Fruit fly (Drosophila melanogaster): Measurements from ENCODE around the gene Rac1.

Gene Rac1

dm6 chr3L:1352065-1352464 is 49.6 kb upstream of the Rac1 start (continued):
- TF ChIP-seq tx (GFP tag; optimal IDR thresholded peaks at IDR 0.05): peak; percentile 8
- TF ChIP-seq fd96Cb (tag; optimal IDR thresholded peaks at IDR 0.05): no peak
- TF ChIP-seq chm (GFP tag; IDR thresholded peaks at IDR 0.05): 0 out of 2 replicates have a peak, but pooled peaks have one; percentile 44
- peak; percentile 26; the same call in 1 of the 2 replicates for TF ChIP-seq lmd (GFP tag; IDR thresholded peaks at IDR 0.05)
- no peak for TF ChIP-seq CG9437 (GFP tag; optimal IDR thresholded peaks at IDR 0.05)
- TF ChIP-seq C15 (GFP tag; IDR thresholded peaks at IDR 0.05): no peak
- TF ChIP-seq ac (GFP tag; optimal IDR thresholded peaks at IDR 0.05): no peak
- TF ChIP-seq CG4328 (GFP tag; optimal IDR thresholded peaks at IDR 0.05): no peak
- no peak for TF ChIP-seq D19B (GFP tag; optimal IDR thresholded peaks at IDR 0.05)
- peak; percentile 32 for TF ChIP-seq PHDP (tag; optimal IDR thresholded peaks at IDR 0.05)
- no peak for TF ChIP-seq Fer3 (tag; optimal IDR thresholded peaks at IDR 0.05)
- peak; percentile 91 for TF ChIP-seq sd (tag; optimal IDR thresholded peaks at IDR 0.05)
- peak; percentile 29 for TF ChIP-seq CG12391 (tag; optimal IDR thresholded peaks at IDR 0.05)
- TF ChIP-seq Aef1 (GFP tag; IDR thresholded peaks at IDR 0.05): no peak
- no peak for TF ChIP-seq CHES-1-like (GFP tag; optimal IDR thresholded peaks at IDR 0.05)
- peak; percentile 27 for TF ChIP-seq gcm (GFP tag; optimal IDR thresholded peaks at IDR 0.05)
- TF ChIP-seq Elba2 (GFP tag; optimal IDR thresholded peaks at IDR 0.05): peak; percentile 99
- TF ChIP-seq Hr3 (GFP tag; optimal IDR thresholded peaks at IDR 0.05): no peak
- peak; percentile 48 for TF ChIP-seq CG11504 (tag; optimal IDR thresholded peaks at IDR 0.05)
- peak; percentile 14 for TF ChIP-seq CG9727 (GFP tag; optimal IDR thresholded peaks at IDR 0.05)
- TF ChIP-seq CG9817 (tag; optimal IDR thresholded peaks at IDR 0.05): peak; percentile 13
- TF ChIP-seq lbe (GFP tag; optimal IDR thresholded peaks at IDR 0.05): no peak
- peak; percentile 3 for TF ChIP-seq pnt (GFP tag; optimal IDR thresholded peaks at IDR 0.05)
- no peak for TF ChIP-seq Ada2b (GFP tag; IDR thresholded peaks at IDR 0.05)
- TF ChIP-seq Atf3 (GFP tag; optimal IDR thresholded peaks at IDR 0.05): no peak
- TF ChIP-seq bcd (GFP tag; optimal IDR thresholded peaks at IDR 0.05): peak; percentile 10
- no peak for TF ChIP-seq CG13123 (GFP tag; optimal IDR thresholded peaks at IDR 0.05)
- TF ChIP-seq Dbx (GFP tag; IDR thresholded peaks at IDR 0.05): 0 out of 3 replicates have a peak, but pooled peaks have one; percentile 21
- TF ChIP-seq CG13894 (tag; optimal IDR thresholded peaks at IDR 0.05): peak; percentile 53
- no peak for TF ChIP-seq onecut (GFP tag; IDR thresholded peaks at IDR 0.05)
- TF ChIP-seq dati (GFP tag; IDR thresholded peaks at IDR 0.05): no peak
- peak; percentile 84 for TF ChIP-seq CG3995 (GFP tag; optimal IDR thresholded peaks at IDR 0.05)
- TF ChIP-seq CG3281 (GFP tag; optimal IDR thresholded peaks at IDR 0.05): peak; percentile 22
- no peak for TF ChIP-seq cato (GFP tag; optimal IDR thresholded peaks at IDR 0.05; ENCODE audit: borderline replicate concordance)
- TF ChIP-seq jigr1 (GFP tag; IDR thresholded peaks at IDR 0.05): no peak
- no peak for TF ChIP-seq tup (GFP tag; optimal IDR thresholded peaks at IDR 0.05)
- TF ChIP-seq Adf1 (GFP tag; IDR thresholded peaks at IDR 0.05): no peak; the same call in 1 of the 2 replicates
- no peak for TF ChIP-seq nom (GFP tag; optimal IDR thresholded peaks at IDR 0.05)
- TF ChIP-seq HHEX (GFP tag; optimal IDR thresholded peaks at IDR 0.05): no peak
- TF ChIP-seq Ets65A (GFP tag): peak; percentile 71
- no peak for TF ChIP-seq ara (GFP tag; IDR thresholded peaks at IDR 0.05)
- TF ChIP-seq Hr39 (optimal IDR thresholded peaks at IDR 0.05): no peak
- no peak for TF ChIP-seq CG7357 (GFP tag; IDR thresholded peaks at IDR 0.05)
- TF ChIP-seq sc (optimal IDR thresholded peaks at IDR 0.05): no peak
- TF ChIP-seq sc (GFP tag; optimal IDR thresholded peaks at IDR 0.05): no peak

Measured in whole organism, embryonic.